Worm (Caenorhabditis elegans) whole organism, midembryonic: Measurements from ENCODE around the gene F07E5.5.

Experiments
- T22C8.4 ChIP-seq: fragments of 200-800 bp; sonication (Bioruptor generic); IDR thresholded peaks from 2 replicates; pipeline ENCODE4 v1.3.6; 2022; ENCODE audit warnings: missing genetic modification characterization, missing compliant biosample characterization
- cog-1 ChIP-seq: sonication (generic microtip); optimal IDR thresholded peaks from 2 replicates; lab custom pipeline; 2016; ENCODE audit warnings: missing genetic modification characterization, missing compliant biosample characterization
- flt-1 ChIP-seq: fragments of 200-800 bp; sonication (Bioruptor generic); IDR thresholded peaks from 2 replicates; pipeline ENCODE4 v1.3.6; 2022; ENCODE audit warnings: missing genetic modification characterization, missing compliant biosample characterization
- klf-2 ChIP-seq: fragments of 200-800 bp; sonication (Bioruptor generic); conservative IDR thresholded peaks from 2 replicates; pipeline ENCODE4 v1.3.6; 2022; ENCODE audit warnings: missing genetic modification reagents, missing genetic modification characterization, missing compliant biosample characterization
- med-1 ChIP-seq: sonication (generic microtip); optimal IDR thresholded peaks from 2 replicates; lab custom pipeline; 2017; ENCODE audit warnings: missing genetic modification characterization, mild to moderate bottlenecking, missing compliant biosample characterization, antibody characterized with exemption, missing genetic modification reagents; ENCODE audit not compliant: insufficient read depth
- ref-1 ChIP-seq: fragments of 200-800 bp; sonication (Bioruptor generic); conservative IDR thresholded peaks from 2 replicates; pipeline ENCODE4 v1.3.6; 2022; ENCODE audit warnings: missing genetic modification reagents, missing genetic modification characterization, missing compliant biosample characterization
- tab-1 ChIP-seq: fragments of 200-800 bp; sonication (Bioruptor generic); IDR thresholded peaks from 2 replicates; pipeline ENCODE4 v1.3.6; 2022; ENCODE audit warnings: missing genetic modification characterization, missing compliant biosample characterization
- ztf-23 ChIP-seq: fragments of 200-800 bp; sonication (Bioruptor generic); IDR thresholded peaks from 2 replicates; pipeline ENCODE4 v1.3.6; 2022; ENCODE audit warnings: missing genetic modification reagents, missing genetic modification characterization, missing compliant biosample characterization
- ztf-29 ChIP-seq: fragments of 200-800 bp; sonication (Bioruptor generic); IDR thresholded peaks from 2 replicates; pipeline ENCODE4 v1.3.6; 2022; ENCODE audit warnings: missing genetic modification reagents, missing genetic modification characterization, missing compliant biosample characterization

F07E5.5 gene

ce11 chrII:2058985-2059384 is at the start of gene F07E5.5:
Gene F07E5.5 (minus strand): TSS chrII:2059070.
- TF ChIP-seq ztf-29 (GFP tag; lab: Robert Waterston, UW) (no peak), ref-1 (GFP tag; lab: Robert Waterston, UW) (no peak), flt-1 (no peak), tab-1 (GFP tag; lab: Robert Waterston, UW) (no peak), cog-1 (tag; lab: Kevin White, UChicago) (no peak), T22C8.4 (no peak), ztf-23 (GFP tag; lab: Robert Waterston, UW) (no peak), med-1 (GFP tag; lab: Kevin White, UChicago) (no peak), klf-2 (no peak)

- TF ChIP-seq med-1 (GFP tag; lab: Kevin White, UChicago) (no peak), T22C8.4 (no peak), klf-2 (no peak), ztf-29 (GFP tag; lab: Robert Waterston, UW) (no peak), flt-1 (no peak), ztf-23 (GFP tag; lab: Robert Waterston, UW) (no peak), ref-1 (GFP tag; lab: Robert Waterston, UW) (no peak), cog-1 (tag; lab: Kevin White, UChicago) (no peak), tab-1 (GFP tag; lab: Robert Waterston, UW) (no peak)
Measured at ce11 chrII:2108295-2108694, 49.4 kb upstream of the F07E5.5 start, which contains the start of gene R52.4. Gene R52.4 (minus strand): TSS chrII:2108395.

- TF ChIP-seq ztf-29 (GFP tag; lab: Robert Waterston, UW) (no peak), T22C8.4 (no peak), med-1 (GFP tag; lab: Kevin White, UChicago) (no peak), flt-1 (no peak), tab-1 (GFP tag; lab: Robert Waterston, UW) (no peak), ztf-23 (GFP tag; lab: Robert Waterston, UW) (no peak), klf-2 (no peak), ref-1 (GFP tag; lab: Robert Waterston, UW) (no peak), cog-1 (tag; lab: Kevin White, UChicago) (no peak)
Measured at ce11 chrII:2099139-2099976, 40.5 kb upstream of the F07E5.5 start, which contains the start of gene math-42. Gene math-42 (plus strand): TSS chrII:2099926.

DNA sequence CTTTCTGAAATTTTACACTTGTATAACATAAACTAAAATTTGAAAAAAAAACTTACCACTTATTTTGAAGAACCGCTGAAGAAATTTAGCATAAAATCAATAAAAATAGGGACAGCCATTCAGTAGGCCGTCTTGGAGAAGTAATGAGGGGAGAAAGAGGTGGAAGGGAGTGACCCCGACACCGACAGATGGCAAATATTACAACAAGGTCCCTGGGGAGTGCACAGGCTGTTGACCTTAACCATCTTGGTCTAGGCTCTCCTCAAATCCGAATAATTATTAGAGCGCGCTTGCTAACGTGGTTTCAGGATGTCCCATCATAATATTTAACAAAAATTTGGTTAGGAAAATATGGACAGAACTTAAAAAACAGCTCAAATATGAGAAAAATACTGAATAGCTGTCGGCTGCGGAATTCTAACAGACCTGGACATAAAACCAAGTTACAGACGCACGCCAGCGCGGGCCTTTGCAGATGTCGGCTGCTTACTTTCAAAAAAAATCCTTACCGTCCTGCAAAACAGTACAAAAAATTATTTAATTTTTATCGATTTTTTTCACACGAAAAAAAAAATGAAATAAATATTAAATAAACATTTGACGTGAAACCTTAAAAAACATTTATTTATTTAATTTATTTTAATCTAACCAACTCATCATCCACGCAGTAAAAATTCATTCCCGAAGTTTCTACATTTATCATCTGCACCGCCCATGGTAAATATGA is 36.2 kb upstream of the F07E5.5 start, which contains the start of gene T16A1.2:
TSS of gene T16A1.2 (plus strand) at position 677 of the 727 bp plus-strand sequence.
- no peak for TF ChIP-seq med-1 (GFP tag; lab: Kevin White, UChicago)
- no peak for TF ChIP-seq ref-1 (GFP tag; lab: Robert Waterston, UW)
- TF ChIP-seq T22C8.4 = no peak
- TF ChIP-seq tab-1 (GFP tag; lab: Robert Waterston, UW) = no peak
- TF ChIP-seq ztf-23 (GFP tag; lab: Robert Waterston, UW) = no peak
- no peak for TF ChIP-seq klf-2
- no peak for TF ChIP-seq cog-1 (tag; lab: Kevin White, UChicago)
- TF ChIP-seq flt-1 = no peak
- no peak for TF ChIP-seq ztf-29 (GFP tag; lab: Robert Waterston, UW)

ce11 chrII:2093456-2093926 is 34.6 kb upstream of the F07E5.5 start, which contains the start of gene fbxb-37:
Gene fbxb-37 (minus strand): TSS chrII:2093876.
- no peak for TF ChIP-seq T22C8.4
- TF ChIP-seq cog-1 (tag; lab: Kevin White, UChicago) = no peak
- no peak for TF ChIP-seq ztf-23 (GFP tag; lab: Robert Waterston, UW)
- no peak for TF ChIP-seq klf-2
- no peak for TF ChIP-seq med-1 (GFP tag; lab: Kevin White, UChicago)
- TF ChIP-seq ztf-29 (GFP tag; lab: Robert Waterston, UW) = no peak
- TF ChIP-seq tab-1 (GFP tag; lab: Robert Waterston, UW) = no peak
- no peak for TF ChIP-seq ref-1 (GFP tag; lab: Robert Waterston, UW)
- TF ChIP-seq flt-1 = no peak

- TF ChIP-seq ztf-23 (GFP tag; lab: Robert Waterston, UW) = no peak
- no peak for TF ChIP-seq tab-1 (GFP tag; lab: Robert Waterston, UW)
- TF ChIP-seq flt-1 = peak; percentile 50; the same call in 1 of the 2 replicates
Measured at ce11 chrII:2091972-2092371, 33.1 kb upstream of the F07E5.5 start, which contains the start of gene T16A1.10. Gene T16A1.10 (minus strand): TSS chrII:2092094.

ce11 chrII:2090605-2091004 is 31.7 kb upstream of the F07E5.5 start, which contains the start of gene trpl-5:
Gene trpl-5 (minus strand): TSS chrII:2090636.
- no peak for TF ChIP-seq ref-1 (GFP tag; lab: Robert Waterston, UW)
- no peak for TF ChIP-seq flt-1
- TF ChIP-seq cog-1 (tag; lab: Kevin White, UChicago) = no peak
- TF ChIP-seq T22C8.4 = no peak
- no peak for TF ChIP-seq ztf-23 (GFP tag; lab: Robert Waterston, UW)
- TF ChIP-seq med-1 (GFP tag; lab: Kevin White, UChicago) = no peak
- no peak for TF ChIP-seq ztf-29 (GFP tag; lab: Robert Waterston, UW)
- TF ChIP-seq tab-1 (GFP tag; lab: Robert Waterston, UW) = no peak
- TF ChIP-seq klf-2 = no peak

ce11 chrII:2087206-2087605 is 28.3 kb upstream of the F07E5.5 start:
- TF ChIP-seq ztf-29 (GFP tag; lab: Robert Waterston, UW) (no peak), cog-1 (tag; lab: Kevin White, UChicago) (no peak), tab-1 (GFP tag; lab: Robert Waterston, UW) (no peak), ztf-23 (GFP tag; lab: Robert Waterston, UW) (no peak), klf-2 (no peak), flt-1 (no peak), T22C8.4 (no peak), ref-1 (GFP tag; lab: Robert Waterston, UW) (no peak), med-1 (GFP tag; lab: Kevin White, UChicago) (no peak)
